Fruit fly (Drosophila melanogaster): Measurements from ENCODE around the gene Dad1.

DNA sequence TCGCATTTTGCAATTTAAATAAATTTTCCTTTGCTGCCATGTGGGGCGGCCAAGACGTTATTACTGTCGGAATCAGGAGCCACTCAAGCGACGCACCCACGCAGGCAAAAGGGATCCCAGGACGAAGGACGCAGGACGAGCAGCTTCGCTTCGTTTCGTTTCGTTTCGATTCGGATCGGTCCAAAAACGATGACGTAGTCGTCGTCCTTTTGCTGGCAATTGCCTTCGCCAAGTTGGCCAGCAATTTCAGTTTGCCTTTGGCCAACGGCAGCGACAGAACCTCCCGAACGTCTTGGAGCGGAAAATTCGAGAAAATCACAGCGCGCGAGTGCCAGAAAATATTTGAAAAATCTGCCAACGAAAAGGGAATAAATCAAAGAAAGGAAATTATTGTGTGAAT lies 45.9 kb downstream of the Dad1 start, which contains the start of gene witty:
- TF ChIP-seq CG7045 (GFP tag; optimal IDR thresholded peaks at IDR 0.05) (no peak), CG33017 (tag; optimal IDR thresholded peaks at IDR 0.05) (no peak), Hr96 (GFP tag; optimal IDR thresholded peaks at IDR 0.05) (no peak), CG5204 (GFP tag; optimal IDR thresholded peaks at IDR 0.05) (no peak), Clk (GFP tag; optimal IDR thresholded peaks at IDR 0.05) (no peak), CG14711 (tag; optimal IDR thresholded peaks at IDR 0.05) (no peak), pad (GFP tag; optimal IDR thresholded peaks at IDR 0.05) (no peak), CG11617 (GFP tag; optimal IDR thresholded peaks at IDR 0.05) (no peak), cnc (optimal IDR thresholded peaks at IDR 0.05) (no peak), CG12768 (GFP tag; optimal IDR thresholded peaks at IDR 0.05) (no peak), kay (GFP tag; ENCODE audit: borderline replicate concordance) (no peak), bab1 (GFP tag; optimal IDR thresholded peaks at IDR 0.05) (no peak), CG7101 (tag; optimal IDR thresholded peaks at IDR 0.05) (no peak)
